Worm (Caenorhabditis elegans) whole organism, midembryonic: ENCODE measurements around the gene rbr-2.

Experiments used
- T22C8.4 ChIP-seq: fragments of 200-800 bp; sonication (Bioruptor generic); IDR thresholded peaks from 2 replicates; pipeline ENCODE4 v1.3.6; 2022; ENCODE audit warnings: missing genetic modification characterization, missing compliant biosample characterization
- cog-1 ChIP-seq: sonication (generic microtip); optimal IDR thresholded peaks from 2 replicates; lab custom pipeline; 2016; ENCODE audit warnings: missing genetic modification characterization, missing compliant biosample characterization
- flt-1 ChIP-seq: fragments of 200-800 bp; sonication (Bioruptor generic); IDR thresholded peaks from 2 replicates; pipeline ENCODE4 v1.3.6; 2022; ENCODE audit warnings: missing genetic modification characterization, missing compliant biosample characterization
- klf-2 ChIP-seq: fragments of 200-800 bp; sonication (Bioruptor generic); conservative IDR thresholded peaks from 2 replicates; pipeline ENCODE4 v1.3.6; 2022; ENCODE audit warnings: missing genetic modification reagents, missing genetic modification characterization, missing compliant biosample characterization
- med-1 ChIP-seq: sonication (generic microtip); optimal IDR thresholded peaks from 2 replicates; lab custom pipeline; 2017; ENCODE audit warnings: missing genetic modification characterization, mild to moderate bottlenecking, missing compliant biosample characterization, antibody characterized with exemption, missing genetic modification reagents; ENCODE audit not compliant: insufficient read depth
- ref-1 ChIP-seq: fragments of 200-800 bp; sonication (Bioruptor generic); conservative IDR thresholded peaks from 2 replicates; pipeline ENCODE4 v1.3.6; 2022; ENCODE audit warnings: missing genetic modification reagents, missing genetic modification characterization, missing compliant biosample characterization
- tab-1 ChIP-seq: fragments of 200-800 bp; sonication (Bioruptor generic); IDR thresholded peaks from 2 replicates; pipeline ENCODE4 v1.3.6; 2022; ENCODE audit warnings: missing genetic modification characterization, missing compliant biosample characterization
- ztf-23 ChIP-seq: fragments of 200-800 bp; sonication (Bioruptor generic); IDR thresholded peaks from 2 replicates; pipeline ENCODE4 v1.3.6; 2022; ENCODE audit warnings: missing genetic modification reagents, missing genetic modification characterization, missing compliant biosample characterization
- ztf-29 ChIP-seq: fragments of 200-800 bp; sonication (Bioruptor generic); IDR thresholded peaks from 2 replicates; pipeline ENCODE4 v1.3.6; 2022; ENCODE audit warnings: missing genetic modification reagents, missing genetic modification characterization, missing compliant biosample characterization

The rbr-2 gene

ce11 chrIV:10964688-10965087, 44.8 kb downstream of the rbr-2 start:
- TF ChIP-seq ztf-23 = no peak

ce11 chrIV:10966359-10966758, 46.5 kb downstream of the rbr-2 start, which contains the start of the genes aqp-3 and Y69E1A.8:
TSS of gene aqp-3 (minus strand) at chrIV:10966459.
TSS of gene Y69E1A.8 (plus strand) at chrIV:10966604.
- TF ChIP-seq klf-2 (no peak), ztf-23 (no peak), T22C8.4 (GFP tag; lab: Robert Waterston, UW) (no peak), ztf-29 (GFP tag; lab: Robert Waterston, UW) (no peak), med-1 (no peak), flt-1 (GFP tag; lab: Robert Waterston, UW) (no peak), ref-1 (GFP tag; lab: Robert Waterston, UW) (no peak), tab-1 (no peak), cog-1 (tag; lab: Kevin White, UChicago) (no peak)

ce11 chrIV:10970333-10970732, 50.5 kb downstream of the rbr-2 start:
- TF ChIP-seq med-1 = no peak
- TF ChIP-seq T22C8.4 (GFP tag; lab: Robert Waterston, UW) = no peak
- no peak for TF ChIP-seq flt-1 (GFP tag; lab: Robert Waterston, UW)
- TF ChIP-seq cog-1 (tag; lab: Kevin White, UChicago) = no peak
- TF ChIP-seq ref-1 (GFP tag; lab: Robert Waterston, UW) = no peak
- TF ChIP-seq klf-2 = no peak
- no peak for TF ChIP-seq ztf-29 (GFP tag; lab: Robert Waterston, UW)
- TF ChIP-seq tab-1 = no peak
- no peak for TF ChIP-seq ztf-23

- no peak for TF ChIP-seq ref-1 (GFP tag; lab: Robert Waterston, UW)
- no peak for TF ChIP-seq med-1
- no peak for TF ChIP-seq ztf-23
- no peak for TF ChIP-seq flt-1 (GFP tag; lab: Robert Waterston, UW)
- TF ChIP-seq tab-1 = no peak
- no peak for TF ChIP-seq cog-1 (tag; lab: Kevin White, UChicago)
- no peak for TF ChIP-seq ztf-29 (GFP tag; lab: Robert Waterston, UW)
- TF ChIP-seq klf-2 = no peak
- TF ChIP-seq T22C8.4 (GFP tag; lab: Robert Waterston, UW) = no peak
Measured at ce11 chrIV:10970767-10971166, 50.9 kb downstream of the rbr-2 start.

ce11 chrIV:10971636-10972199, 51.8 kb downstream of the rbr-2 start:
- TF ChIP-seq T22C8.4 (GFP tag; lab: Robert Waterston, UW) (no peak), tab-1 (no peak), klf-2 (no peak), cog-1 (tag; lab: Kevin White, UChicago) (no peak), ztf-23 (no peak), flt-1 (GFP tag; lab: Robert Waterston, UW) (no peak), med-1 (no peak), ref-1 (GFP tag; lab: Robert Waterston, UW) (no peak)

- TF ChIP-seq med-1 = no peak
- TF ChIP-seq flt-1 (GFP tag; lab: Robert Waterston, UW) = no peak
- no peak for TF ChIP-seq klf-2
- TF ChIP-seq ztf-29 (GFP tag; lab: Robert Waterston, UW) = no peak
- TF ChIP-seq cog-1 (tag; lab: Kevin White, UChicago) = no peak
- TF ChIP-seq tab-1 = no peak
Measured at ce11 chrIV:10975968-10976367, 56.1 kb downstream of the rbr-2 start.
